Fruit fly (Drosophila melanogaster): ENCODE results near the gene robo2.

Gene robo2

dm6 chr2L:1352768-1353167, 67.5 kb downstream of the robo2 start, which contains the start of gene CG5556:
Gene CG5556, minus strand, starts transcription at chr2L:1352868.
- TF ChIP-seq CG7368 (GFP tag; optimal IDR thresholded peaks at IDR 0.05) (no peak), fd85E (GFP tag; optimal IDR thresholded peaks at IDR 0.05) (no peak)

- TF ChIP-seq Hr38 (GFP tag; optimal IDR thresholded peaks at IDR 0.05) (no peak), svp (GFP tag) (no peak), Ets21C (GFP tag; optimal IDR thresholded peaks at IDR 0.05) (no peak), topi (GFP tag; optimal IDR thresholded peaks at IDR 0.05) (no peak), Blimp-1 (GFP tag; optimal IDR thresholded peaks at IDR 0.05) (no peak), dsx (GFP tag; optimal IDR thresholded peaks at IDR 0.05; ENCODE audit: poor library complexity, severe bottlenecking) (no peak), CG6163 (GFP tag; IDR thresholded peaks at IDR 0.05) (no peak), CG15336 (GFP tag; IDR thresholded peaks at IDR 0.05) (no peak), Hr39 (GFP tag; optimal IDR thresholded peaks at IDR 0.05) (no peak)
Observed at dm6 chr2L:1346034-1346433, 74.2 kb downstream of the robo2 start.

- no peak for TF ChIP-seq Hr4 (GFP tag; optimal IDR thresholded peaks at IDR 0.05)
- no peak for TF ChIP-seq eg (GFP tag; IDR thresholded peaks at IDR 0.05)
- no peak for TF ChIP-seq fd59A (GFP tag; optimal IDR thresholded peaks at IDR 0.05)
- no peak for TF ChIP-seq CG6163 (GFP tag; IDR thresholded peaks at IDR 0.05)
- TF ChIP-seq Hr39 (GFP tag; optimal IDR thresholded peaks at IDR 0.05), result no peak
- TF ChIP-seq dsx (GFP tag; optimal IDR thresholded peaks at IDR 0.05; ENCODE audit: poor library complexity, severe bottlenecking), result no peak
- no peak for TF ChIP-seq CG32006 (GFP tag; optimal IDR thresholded peaks at IDR 0.05)
- TF ChIP-seq vri (GFP tag; optimal IDR thresholded peaks at IDR 0.05), result no peak
Observed at dm6 chr2L:1344071-1344470, 76.2 kb downstream of the robo2 start, which contains the start of the genes CG33922 and Cdlc2. Gene CG33922, minus strand, starts transcription at chr2L:1344171. Gene Cdlc2, plus strand, starts transcription at chr2L:1344400.

dm6 chr2L:1341995-1342394, 78.3 kb downstream of the robo2 start, which contains the start of gene CG33923:
Gene CG33923, minus strand, starts transcription at chr2L:1342095.
- no peak for TF ChIP-seq Sox15 (GFP tag; optimal IDR thresholded peaks at IDR 0.05)
- TF ChIP-seq svp (GFP tag), result no peak

DNA sequence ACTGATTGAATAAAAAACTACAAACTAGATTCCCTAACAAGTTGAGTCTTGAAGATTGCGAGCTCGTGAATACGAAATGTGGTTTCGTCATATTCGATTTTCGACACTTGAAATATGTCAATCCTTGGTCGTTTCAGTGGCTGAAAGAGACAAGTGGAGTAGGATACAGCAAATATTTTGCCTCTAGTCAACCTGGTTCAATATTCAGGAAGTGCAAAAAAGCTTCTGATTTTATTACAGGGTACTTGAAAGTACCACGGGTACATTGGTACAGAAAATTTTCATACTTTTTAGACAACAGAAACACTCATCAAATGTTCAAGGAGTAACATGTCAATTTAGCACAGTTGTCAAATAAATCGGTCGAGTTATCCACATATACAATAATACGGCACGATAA, 86.4 kb downstream of the robo2 start, which contains the start of gene CG5440:
CG5440 (plus strand) TSS at position 301 of the 400 bp plus-strand sequence.
- TF ChIP-seq Eip93F (GFP tag; optimal IDR thresholded peaks at IDR 0.05) (no peak), CG15336 (GFP tag; IDR thresholded peaks at IDR 0.05) (no peak), fd59A (GFP tag; optimal IDR thresholded peaks at IDR 0.05) (no peak), CG6792 (GFP tag; optimal IDR thresholded peaks at IDR 0.05) (no peak), CG6808 (GFP tag; optimal IDR thresholded peaks at IDR 0.05) (no peak), fkh (GFP tag; optimal IDR thresholded peaks at IDR 0.05) (no peak), fd85E (GFP tag; optimal IDR thresholded peaks at IDR 0.05) (no peak), CG8319 (GFP tag; optimal IDR thresholded peaks at IDR 0.05) (no peak), Ets21C (GFP tag; optimal IDR thresholded peaks at IDR 0.05) (no peak), CG9139 (GFP tag; optimal IDR thresholded peaks at IDR 0.05) (no peak), CG10669 (GFP tag; optimal IDR thresholded peaks at IDR 0.05) (no peak), CG8632 (GFP tag; optimal IDR thresholded peaks at IDR 0.05) (no peak)
